Fruit fly (Drosophila melanogaster) whole organism, wandering third instar larva: ENCODE measurements around the gene Irk1.

ENCODE experiments used
- Abd-B ChIP-seq: fragments of >200 bp; optimal IDR thresholded peaks from 2 replicates; lab custom pipeline; 2017; ENCODE audit warnings: missing biosample characterization, missing genetic modification characterization
- CG32264 ChIP-seq: fragments of 200-800 bp; sonication (Bioruptor generic); optimal IDR thresholded peaks from 2 replicates; lab custom pipeline; 2016; ENCODE audit warnings: missing biosample characterization, missing genetic modification characterization
- CG9705 ChIP-seq: fragments of 200-800 bp; sonication (Bioruptor generic); optimal IDR thresholded peaks from 2 replicates; lab custom pipeline; 2018; ENCODE audit warnings: missing biosample characterization, mild to moderate bottlenecking, missing genetic modification characterization
- CrebA ChIP-seq: fragments of 200-800 bp; sonication (Bioruptor generic); optimal IDR thresholded peaks from 2 replicates; lab custom pipeline; 2016; ENCODE audit warnings: missing biosample characterization, mild to moderate bottlenecking, missing genetic modification characterization, borderline replicate concordance
- Dfd ChIP-seq: fragments of >200 bp; optimal IDR thresholded peaks from 2 replicates; lab custom pipeline; 2017; ENCODE audit warnings: missing biosample characterization, missing genetic modification characterization
- Dif ChIP-seq: fragments of 200-275, 200-300 bp; sonication (Bioruptor generic); optimal IDR thresholded peaks from 2 replicates; lab custom pipeline; 2018; ENCODE audit warnings: missing biosample characterization, missing genetic modification characterization; ENCODE audit not compliant: partially characterized antibody
- GATAd ChIP-seq: sonication (Bioruptor generic); optimal IDR thresholded peaks from 2 replicates; lab custom pipeline; 2016; ENCODE audit warnings: missing biosample characterization, missing genetic modification characterization
- HLH106 ChIP-seq: fragments of 200-800 bp; optimal IDR thresholded peaks from 3 replicates; lab custom pipeline; 2019; ENCODE audit warnings: missing biosample characterization, mild to moderate bottlenecking, missing genetic modification characterization, moderate library complexity
- Hnf4 ChIP-seq: fragments of 200-800 bp; sonication (Bioruptor generic); optimal IDR thresholded peaks from 2 replicates; lab custom pipeline; 2016; ENCODE audit warnings: missing biosample characterization, mild to moderate bottlenecking, missing genetic modification characterization
- Hr78 ChIP-seq: fragments of >200 bp; optimal IDR thresholded peaks from 2 replicates; lab custom pipeline; 2017; ENCODE audit warnings: missing biosample characterization, missing genetic modification characterization
- Hr83 ChIP-seq: fragments of 200-300 bp; sonication (Bioruptor generic); optimal IDR thresholded peaks from 2 replicates; lab custom pipeline; 2016; ENCODE audit warnings: missing biosample characterization, mild to moderate bottlenecking, missing genetic modification characterization, moderate library complexity; ENCODE audit not compliant: poor library complexity, severe bottlenecking
- Jra ChIP-seq: sonication (Bioruptor generic); optimal IDR thresholded peaks from 2 replicates; lab custom pipeline; 2016; ENCODE audit warnings: missing biosample characterization, missing genetic modification characterization
- Mio ChIP-seq: sonication (Bioruptor generic); optimal IDR thresholded peaks from 2 replicates; lab custom pipeline; 2016; ENCODE audit warnings: missing biosample characterization, missing genetic modification characterization
- Myc ChIP-seq: fragments of >200 bp; optimal IDR thresholded peaks from 2 replicates; lab custom pipeline; 2017
- N ChIP-seq: fragments of >200 bp; optimal IDR thresholded peaks from 2 replicates; lab custom pipeline; 2018; ENCODE audit warnings: missing biosample characterization, missing external identifiers, missing genetic modification characterization
- OdsH ChIP-seq: fragments of 200-800 bp; sonication (Bioruptor generic); optimal IDR thresholded peaks from 2 replicates; lab custom pipeline; 2016; ENCODE audit warnings: missing biosample characterization, mild to moderate bottlenecking, missing genetic modification characterization
- Rel ChIP-seq, 2 experiments: fragments of 200-800 bp; sonication (Bioruptor generic) in 1 of 2; optimal IDR thresholded peaks; 2 replicates in 1 of 2; 3 replicates in 1 of 2; lab custom pipeline; 2016 to 2019; ENCODE audit warnings: mild to moderate bottlenecking in 2 of 2, missing biosample characterization in 2 of 2, missing genetic modification characterization in 2 of 2, moderate library complexity in 1 of 2
- Sp1 ChIP-seq: fragments of 200-800 bp; sonication (Bioruptor generic); optimal IDR thresholded peaks from 3 replicates; lab custom pipeline; 2019; ENCODE audit warnings: missing biosample characterization, mild to moderate bottlenecking, missing genetic modification characterization, moderate library complexity
- Vsx2 ChIP-seq: fragments of 200-300, 225-300 bp; sonication (Bioruptor generic); optimal IDR thresholded peaks from 2 replicates; lab custom pipeline; 2018; ENCODE audit warnings: missing biosample characterization, missing genetic modification characterization; ENCODE audit not compliant: partially characterized antibody
- br ChIP-seq: fragments of 200-800 bp; sonication (Bioruptor generic); optimal IDR thresholded peaks from 2 replicates; lab custom pipeline; 2016; ENCODE audit warnings: missing biosample characterization, missing genetic modification characterization
- brk ChIP-seq: fragments of 200-800 bp; sonication (Bioruptor generic); optimal IDR thresholded peaks from 2 replicates; lab custom pipeline; 2016; ENCODE audit warnings: missing biosample characterization, mild to moderate bottlenecking, missing genetic modification characterization
- dl ChIP-seq, 2 experiments: fragments of 175-275, 200-275 bp in 1 of 2; fragments of 200-275 bp in 1 of 2; sonication (Bioruptor generic); optimal IDR thresholded peaks; lab custom pipeline; 2018; ENCODE audit warnings: mild to moderate bottlenecking in 2 of 2, missing biosample characterization in 2 of 2, missing genetic modification characterization in 2 of 2, moderate library complexity in 2 of 2; ENCODE audit not compliant: partially characterized antibody in 2 of 2, insufficient read depth in 1 of 2
- dmrt93B ChIP-seq: fragments of 200-800 bp; sonication (Bioruptor generic); optimal IDR thresholded peaks from 2 replicates; lab custom pipeline; 2018; ENCODE audit warnings: missing biosample characterization, mild to moderate bottlenecking, missing genetic modification characterization
- dsf ChIP-seq: sonication (Bioruptor generic); optimal IDR thresholded peaks from 2 replicates; lab custom pipeline; 2016; ENCODE audit warnings: missing biosample characterization, missing genetic modification characterization, borderline replicate concordance
- ey ChIP-seq: fragments of 200-800 bp; sonication (Bioruptor generic); optimal IDR thresholded peaks from 2 replicates; lab custom pipeline; 2016; ENCODE audit warnings: missing biosample characterization, missing genetic modification characterization
- foxo ChIP-seq, 2 experiments: fragments of 200-800 bp; sonication (Bioruptor generic); optimal IDR thresholded peaks; 2 replicates in 1 of 2; 3 replicates in 1 of 2; lab custom pipeline; 2016 to 2017; ENCODE audit warnings: missing biosample characterization in 2 of 2, missing genetic modification characterization in 2 of 2
- fru ChIP-seq: fragments of 200-800 bp; sonication (Bioruptor generic); optimal IDR thresholded peaks from 3 replicates; lab custom pipeline; 2016; ENCODE audit warnings: missing biosample characterization, mild to moderate bottlenecking, missing genetic modification characterization
- h ChIP-seq: fragments of 200-800 bp; sonication (Bioruptor generic); optimal IDR thresholded peaks from 3 replicates; lab custom pipeline; 2016; ENCODE audit warnings: missing biosample characterization, mild to moderate bottlenecking, missing genetic modification characterization
- jim ChIP-seq: fragments of 175-275, 200-325 bp; sonication (Bioruptor generic); optimal IDR thresholded peaks from 2 replicates; lab custom pipeline; 2016; ENCODE audit warnings: missing biosample characterization, mild to moderate bottlenecking, missing genetic modification characterization
- lola ChIP-seq: fragments of >200 bp; optimal IDR thresholded peaks from 2 replicates; lab custom pipeline; 2017; ENCODE audit warnings: missing biosample characterization, missing genetic modification characterization
- pan ChIP-seq: fragments of >200 bp; optimal IDR thresholded peaks from 2 replicates; lab custom pipeline; 2017
- psq ChIP-seq: fragments of 200-800 bp; sonication (Bioruptor generic); optimal IDR thresholded peaks from 3 replicates; lab custom pipeline; 2017; ENCODE audit warnings: missing biosample characterization, mild to moderate bottlenecking, missing genetic modification characterization, moderate library complexity
- rgr ChIP-seq: fragments of 200-800 bp; sonication (Bioruptor generic); optimal IDR thresholded peaks from 3 replicates; lab custom pipeline; 2016; ENCODE audit warnings: missing biosample characterization, mild to moderate bottlenecking, missing genetic modification characterization
- sage ChIP-seq: fragments of 200-800 bp; sonication (Bioruptor generic); optimal IDR thresholded peaks from 2 replicates; lab custom pipeline; 2016; ENCODE audit warnings: missing biosample characterization, mild to moderate bottlenecking, missing genetic modification characterization
- sv ChIP-seq: fragments of 200-800 bp; sonication (Bioruptor generic); optimal IDR thresholded peaks from 3 replicates; lab custom pipeline; 2016; ENCODE audit warnings: missing biosample characterization, missing genetic modification characterization
- tai ChIP-seq: sonication (Bioruptor generic); optimal IDR thresholded peaks from 2 replicates; lab custom pipeline; 2016; ENCODE audit warnings: missing biosample characterization, missing genetic modification characterization
- usp ChIP-seq: fragments of >200 bp; optimal IDR thresholded peaks from 2 replicates; lab custom pipeline; 2017; ENCODE audit warnings: missing biosample characterization, missing genetic modification characterization
- woc ChIP-seq: sonication (Bioruptor generic); optimal IDR thresholded peaks from 2 replicates; lab custom pipeline; 2016; ENCODE audit warnings: missing biosample characterization, mild to moderate bottlenecking, missing genetic modification characterization

Gene Irk1

dm6 chr3R:23171867-23172266 lies 3.8 kb downstream of the Irk1 start:
- TF ChIP-seq CrebA (GFP tag; lab: Kevin White, UChicago) (no peak), Dif (no peak), dmrt93B (no peak), h (GFP tag; lab: Kevin White, UChicago) (peak; percentile 39), psq (no peak), ey (no peak), Vsx2 (GFP tag; lab: Kevin White, UChicago) (peak; percentile 26), Abd-B (GFP tag; lab: Kevin White, UChicago) (no peak), Rel (GFP tag; optimal IDR thresholded peaks at IDR 0.05; lab: Kevin White, UChicago) (no peak), Rel (tag; optimal IDR thresholded peaks at IDR 0.05; lab: Kevin White, UChicago) (peak; percentile 81), rgr (no peak), Mio (no peak)

dm6 chr3R:23173393-23173981 lies 5.4 kb downstream of the Irk1 start, which contains the start of gene CG46310:
Gene CG46310 (plus strand): TSS chr3R:23173873.
- TF ChIP-seq CG9705 (GFP tag; lab: Kevin White, UChicago): peak; percentile 83
- TF ChIP-seq Abd-B (GFP tag; lab: Kevin White, UChicago): no peak
- no peak for TF ChIP-seq Dfd (GFP tag; lab: Kevin White, UChicago)
- TF ChIP-seq pan: no peak
- no peak for TF ChIP-seq usp
- no peak for TF ChIP-seq sv
- peak; percentile 91 for TF ChIP-seq rgr
- TF ChIP-seq brk: peak; percentile 85
- peak; percentile 60 for TF ChIP-seq CG32264
- no peak for TF ChIP-seq jim (GFP tag; lab: Kevin White, UChicago)
- TF ChIP-seq fru (GFP tag; lab: Kevin White, UChicago): peak; percentile 93
- TF ChIP-seq sage (GFP tag; lab: Kevin White, UChicago): peak; percentile 81
- TF ChIP-seq Dif: no peak
- peak; percentile 74 for TF ChIP-seq dmrt93B
- peak; percentile 94 for TF ChIP-seq Sp1
- TF ChIP-seq Jra: peak; percentile 63
- peak; percentile 93 for TF ChIP-seq Hr83 (GFP tag; lab: Kevin White, UChicago)
- TF ChIP-seq dl (GFP tag; optimal IDR thresholded peaks at IDR 0.05; lab: Kevin White, UChicago; ENCODE audit: insufficient read depth in 1 of 2, partially characterized antibody in 2 of 2): peak in 1 of 2 experiments; percentile 58
- TF ChIP-seq N (GFP tag; lab: Kevin White, UChicago): no peak
- peak; percentile 16 for TF ChIP-seq dsf (GFP tag; lab: Kevin White, UChicago)
- TF ChIP-seq Mio: no peak
- no peak for TF ChIP-seq lola (GFP tag; lab: Kevin White, UChicago)
- TF ChIP-seq woc (GFP tag; lab: Kevin White, UChicago): peak; percentile 57
- TF ChIP-seq CrebA (GFP tag; lab: Kevin White, UChicago): peak; percentile 71
- peak; percentile 89 for TF ChIP-seq OdsH
- TF ChIP-seq GATAd (GFP tag; lab: Kevin White, UChicago): no peak
- peak; percentile 90 for TF ChIP-seq Hnf4 (GFP tag; lab: Kevin White, UChicago)
- TF ChIP-seq foxo (GFP tag; optimal IDR thresholded peaks at IDR 0.05; lab: Kevin White, UChicago): peak in 1 of 2 experiments; percentile 97
- peak; percentile 75 for TF ChIP-seq tai (GFP tag; lab: Kevin White, UChicago)
- peak; percentile 95 for TF ChIP-seq h (GFP tag; lab: Kevin White, UChicago)
- TF ChIP-seq ey: peak; percentile 72
- peak; percentile 86 for TF ChIP-seq br (GFP tag; lab: Kevin White, UChicago)
- peak; percentile 52 for TF ChIP-seq Vsx2 (GFP tag; lab: Kevin White, UChicago)
- no peak for TF ChIP-seq Hr78
- TF ChIP-seq psq: peak; percentile 89
- TF ChIP-seq HLH106 (tag; lab: Kevin White, UChicago): peak; percentile 97
- TF ChIP-seq Myc (lab: Kevin White, UChicago): no peak
- peak; percentile 69 for TF ChIP-seq Rel (GFP tag; optimal IDR thresholded peaks at IDR 0.05; lab: Kevin White, UChicago)
- TF ChIP-seq Rel (tag; optimal IDR thresholded peaks at IDR 0.05; lab: Kevin White, UChicago): peak; percentile 85
- TF ChIP-seq, all 38 proteins: peak for 25
